Fruit fly (Drosophila melanogaster) whole organism, embryonic: Measurements from ENCODE around the gene se.

ENCODE experiments used
- Bgb ChIP-seq: fragments of 200-800 bp; sonication (Bioruptor generic); IDR thresholded peaks from 2 replicates; pipeline ENCODE4 v1.3.6; 2022; ENCODE audit warnings: missing biosample characterization, missing genetic modification characterization; ENCODE audit not compliant: partially characterized antibody
- Blimp-1 ChIP-seq: fragments of 200-800 bp; sonication (Bioruptor generic); optimal IDR thresholded peaks from 3 replicates; lab custom pipeline; 2018; ENCODE audit warnings: missing biosample characterization, missing genetic modification characterization, mild to moderate bottlenecking, moderate library complexity, missing genetic modification reagents
- CG10274 ChIP-seq: fragments of 200-800 bp; sonication (Bioruptor generic); optimal IDR thresholded peaks from 3 replicates; lab custom pipeline; 2017; ENCODE audit warnings: missing biosample characterization, mild to moderate bottlenecking, missing genetic modification characterization
- CG11695 ChIP-seq: fragments of 200-800 bp; sonication (Bioruptor generic); IDR thresholded peaks from 3 replicates; pipeline ENCODE4 v1.3.6; 2022; ENCODE audit warnings: missing biosample characterization, missing genetic modification characterization
- CG12104 ChIP-seq: fragments of 200-800 bp; sonication (Bioruptor generic); optimal IDR thresholded peaks from 3 replicates; lab custom pipeline; 2016; ENCODE audit warnings: missing biosample characterization, missing genetic modification characterization
- CG12744 ChIP-seq: fragments of 200-800 bp; sonication (Bioruptor generic); optimal IDR thresholded peaks from 2 replicates; lab custom pipeline; 2016; ENCODE audit warnings: missing biosample characterization, missing genetic modification characterization
- CG13624 ChIP-seq: fragments of 200-800 bp; sonication (Bioruptor generic); optimal IDR thresholded peaks from 2 replicates; lab custom pipeline; 2016; ENCODE audit warnings: missing biosample characterization, missing genetic modification characterization
- CG15011 ChIP-seq: fragments of 200-800 bp; sonication (Bioruptor generic); optimal IDR thresholded peaks from 3 replicates; lab custom pipeline; 2018; ENCODE audit warnings: missing biosample characterization, mild to moderate bottlenecking, missing genetic modification characterization
- CG15514 ChIP-seq: fragments of 200-800 bp; sonication (Bioruptor generic); optimal IDR thresholded peaks from 3 replicates; lab custom pipeline; 2017; ENCODE audit warnings: missing biosample characterization, missing genetic modification characterization, mild to moderate bottlenecking, moderate library complexity, missing genetic modification reagents
- CG17186 ChIP-seq: fragments of 200-800 bp; sonication (Bioruptor generic); optimal IDR thresholded peaks from 3 replicates; lab custom pipeline; 2017; ENCODE audit warnings: missing biosample characterization, missing genetic modification reagents, missing genetic modification characterization
- CG18011 ChIP-seq: fragments of 200-800 bp; sonication (Bioruptor generic); optimal IDR thresholded peaks from 2 replicates; lab custom pipeline; 2017; ENCODE audit warnings: missing biosample characterization, missing genetic modification characterization, mild to moderate bottlenecking, moderate library complexity, missing genotype
- CG2129 ChIP-seq: fragments of 200-800 bp; sonication (Bioruptor generic); IDR thresholded peaks from 2 replicates; pipeline ENCODE4 v1.3.6; 2022; ENCODE audit warnings: missing biosample characterization, missing genetic modification characterization; ENCODE audit not compliant: partially characterized antibody
- CG4328 ChIP-seq: fragments of 200-800 bp; sonication (Bioruptor generic); optimal IDR thresholded peaks from 3 replicates; lab custom pipeline; 2017; ENCODE audit warnings: missing biosample characterization, missing genetic modification reagents, missing genetic modification characterization
- CG4617 ChIP-seq: fragments of 200-800 bp; sonication (Bioruptor generic); optimal IDR thresholded peaks from 3 replicates; lab custom pipeline; 2016; ENCODE audit warnings: missing biosample characterization, missing genetic modification characterization, borderline replicate concordance
- CG4854 ChIP-seq: fragments of 200-800 bp; sonication (Bioruptor generic); optimal IDR thresholded peaks from 2 replicates; lab custom pipeline; 2016; ENCODE audit warnings: missing biosample characterization, missing genetic modification characterization, inconsistent platforms
- CG6689 ChIP-seq: fragments of 200-800 bp; sonication (Bioruptor generic); IDR thresholded peaks from 2 replicates; pipeline ENCODE4 v1.3.6; 2022; ENCODE audit warnings: missing biosample characterization, missing genetic modification characterization
- CG8290 ChIP-seq, 3 experiments: fragments of 200-800 bp; sonication (Bioruptor generic); optimal IDR thresholded peaks; 2 replicates each; lab custom pipeline; 2016 to 2019; ENCODE audit warnings: missing biosample characterization in 3 of 3, missing genetic modification characterization in 3 of 3, mild to moderate bottlenecking in 2 of 3, moderate library complexity in 1 of 3
- CG9797 ChIP-seq: fragments of 200-800 bp; sonication (Bioruptor generic); optimal IDR thresholded peaks from 3 replicates; lab custom pipeline; 2018; ENCODE audit warnings: missing biosample characterization, mild to moderate bottlenecking, missing genetic modification characterization
- CTCF ChIP-seq: fragments of 200-800 bp; sonication (Bioruptor generic); optimal IDR thresholded peaks from 2 replicates; lab custom pipeline; 2017; ENCODE audit warnings: missing biosample characterization, mild to moderate bottlenecking, missing genetic modification characterization, moderate library complexity
- Drgx ChIP-seq: fragments of 200-800 bp; sonication (Bioruptor generic); IDR thresholded peaks from 2 replicates; pipeline ENCODE4 v1.3.6; 2022; ENCODE audit warnings: missing biosample characterization, missing genetic modification characterization
- E2f2 ChIP-seq: fragments of 200-800 bp; sonication (Bioruptor generic); IDR thresholded peaks from 2 replicates; pipeline ENCODE4 v1.3.6; 2022; ENCODE audit warnings: missing biosample characterization, missing genetic modification characterization
- Ets97D ChIP-seq: fragments of 200-800 bp; sonication (Bioruptor generic); optimal IDR thresholded peaks from 3 replicates; lab custom pipeline; 2016; ENCODE audit warnings: missing biosample characterization, missing genetic modification characterization
- HmgD ChIP-seq: fragments of 200-800 bp; sonication (Bioruptor generic); optimal IDR thresholded peaks from 3 replicates; lab custom pipeline; 2016; ENCODE audit warnings: missing biosample characterization, missing genetic modification characterization
- HmgZ ChIP-seq: fragments of 200-800 bp; sonication (Bioruptor generic); optimal IDR thresholded peaks from 2 replicates; lab custom pipeline; 2018; ENCODE audit warnings: missing biosample characterization, mild to moderate bottlenecking, missing genetic modification characterization
- MBD-R2 ChIP-seq: fragments of 200-800 bp; sonication (Bioruptor generic); IDR thresholded peaks from 2 replicates; pipeline ENCODE4 v1.3.6; 2022; ENCODE audit warnings: missing biosample characterization, missing genetic modification characterization
- MTF-1 ChIP-seq: fragments of 200-800 bp; sonication (Bioruptor generic); optimal IDR thresholded peaks from 2 replicates; lab custom pipeline; 2018; ENCODE audit warnings: missing biosample characterization, mild to moderate bottlenecking, missing genetic modification characterization, borderline replicate concordance
- Nf-YA ChIP-seq: fragments of 200-800 bp; sonication (Bioruptor generic); IDR thresholded peaks from 2 replicates; pipeline ENCODE4 v1.3.6; 2022; ENCODE audit warnings: missing biosample characterization, missing genetic modification characterization
- PHDP ChIP-seq: fragments of 200-800 bp; sonication (Bioruptor generic); optimal IDR thresholded peaks from 3 replicates; lab custom pipeline; 2018; ENCODE audit warnings: missing biosample characterization, mild to moderate bottlenecking, missing genetic modification characterization, moderate library complexity
- Ptx1 ChIP-seq: fragments of 200-800 bp; sonication (Bioruptor generic); IDR thresholded peaks from 2 replicates; pipeline ENCODE4 v1.3.6; 2022; ENCODE audit warnings: missing biosample characterization, missing genetic modification characterization
- Ssrp ChIP-seq: fragments of 200-800 bp; sonication (Bioruptor generic); optimal IDR thresholded peaks from 2 replicates; lab custom pipeline; 2018; ENCODE audit warnings: missing biosample characterization, mild to moderate bottlenecking, missing genetic modification characterization, moderate library complexity
- TFAM ChIP-seq: fragments of 200-800 bp; sonication (Bioruptor generic); optimal IDR thresholded peaks from 2 replicates; lab custom pipeline; 2017; ENCODE audit warnings: missing biosample characterization, missing genetic modification characterization, inconsistent platforms
- Taf1 ChIP-seq: fragments of 200-800 bp; sonication (Bioruptor generic); IDR thresholded peaks from 2 replicates; pipeline ENCODE4 v1.3.6; 2022; ENCODE audit warnings: missing biosample characterization, missing genetic modification characterization
- YL-1 ChIP-seq: fragments of 200-800 bp; sonication (Bioruptor generic); optimal IDR thresholded peaks from 3 replicates; lab custom pipeline; 2017; ENCODE audit warnings: missing biosample characterization, mild to moderate bottlenecking, missing genetic modification characterization
- bab2 ChIP-seq: fragments of 200-800 bp; sonication (Bioruptor generic); optimal IDR thresholded peaks from 2 replicates; lab custom pipeline; 2016; ENCODE audit warnings: missing biosample characterization, missing genetic modification characterization
- bigmax ChIP-seq: fragments of 200-800 bp; sonication (Bioruptor generic); optimal IDR thresholded peaks from 2 replicates; lab custom pipeline; 2018; ENCODE audit warnings: missing biosample characterization, mild to moderate bottlenecking, missing genetic modification characterization
- chn ChIP-seq: fragments of 200-800 bp; sonication (Bioruptor generic); optimal IDR thresholded peaks from 2 replicates; lab custom pipeline; 2016; ENCODE audit warnings: missing biosample characterization, missing genetic modification characterization
- da ChIP-seq: fragments of 200-800 bp; sonication (Bioruptor generic); optimal IDR thresholded peaks from 2 replicates; lab custom pipeline; 2016; ENCODE audit warnings: missing biosample characterization, missing genetic modification characterization
- gfzf ChIP-seq: fragments of 200-800 bp; sonication (Bioruptor generic); optimal IDR thresholded peaks from 2 replicates; lab custom pipeline; 2016; ENCODE audit warnings: missing biosample characterization, mild to moderate bottlenecking, missing genetic modification characterization, moderate library complexity
- grau ChIP-seq: fragments of 200-800 bp; optimal IDR thresholded peaks from 3 replicates; lab custom pipeline; 2019; ENCODE audit warnings: missing biosample characterization, mild to moderate bottlenecking, missing genetic modification characterization, moderate library complexity
- lmd ChIP-seq: fragments of 200-800 bp; sonication (Bioruptor generic); IDR thresholded peaks from 2 replicates; pipeline ENCODE4 v1.3.6; 2022; ENCODE audit warnings: missing biosample characterization, missing genetic modification characterization
- mld ChIP-seq: fragments of 200-800 bp; sonication (Bioruptor generic); IDR thresholded peaks from 3 replicates; pipeline ENCODE4 v1.3.6; 2022; ENCODE audit warnings: missing biosample characterization, missing genetic modification characterization; ENCODE audit not compliant: partially characterized antibody
- onecut ChIP-seq: fragments of 200-800 bp; sonication (Bioruptor generic); IDR thresholded peaks from 2 replicates; pipeline ENCODE4 v1.3.6; 2022; ENCODE audit warnings: missing biosample characterization, missing genetic modification characterization
- pfk ChIP-seq: fragments of 200-800 bp; sonication (Bioruptor generic); optimal IDR thresholded peaks from 2 replicates; lab custom pipeline; 2018; ENCODE audit warnings: missing biosample characterization, mild to moderate bottlenecking, missing genetic modification characterization, moderate library complexity
- pros ChIP-seq: fragments of 200-800 bp; sonication (Bioruptor generic); optimal IDR thresholded peaks from 3 replicates; lab custom pipeline; 2019; ENCODE audit warnings: missing biosample characterization, mild to moderate bottlenecking, missing genetic modification characterization, moderate library complexity
- repo ChIP-seq: fragments of 200-800 bp; sonication (Bioruptor generic); optimal IDR thresholded peaks from 2 replicates; lab custom pipeline; 2016; ENCODE audit warnings: missing biosample characterization, missing genetic modification characterization
- row ChIP-seq: fragments of 200-800 bp; sonication (Bioruptor generic); IDR thresholded peaks from 3 replicates; pipeline ENCODE4 v1.3.6; 2022; ENCODE audit warnings: missing biosample characterization, missing genetic modification characterization
- scrt ChIP-seq: fragments of 200-800 bp; sonication (Bioruptor generic); optimal IDR thresholded peaks from 2 replicates; lab custom pipeline; 2018; ENCODE audit warnings: missing biosample characterization, mild to moderate bottlenecking, missing genetic modification characterization, moderate library complexity
- sd ChIP-seq: fragments of 200-800 bp; sonication (Bioruptor generic); optimal IDR thresholded peaks from 3 replicates; lab custom pipeline; 2018; ENCODE audit warnings: missing biosample characterization, mild to moderate bottlenecking, missing genetic modification characterization, moderate library complexity
- sens ChIP-seq: fragments of 200-800 bp; sonication (Bioruptor generic); peaks from one replicate; lab custom pipeline; 2016; ENCODE audit warnings: missing biosample characterization, missing genetic modification characterization
- sug ChIP-seq: fragments of 200-800 bp; optimal IDR thresholded peaks from 2 replicates; lab custom pipeline; 2019; ENCODE audit warnings: missing biosample characterization, mild to moderate bottlenecking, missing genetic modification characterization, moderate library complexity
- twi ChIP-seq: fragments of 200-800 bp; optimal IDR thresholded peaks from 2 replicates; lab custom pipeline; 2019; ENCODE audit warnings: missing biosample characterization, mild to moderate bottlenecking, missing genetic modification characterization, moderate library complexity
- zfh2 ChIP-seq: fragments of 200-800 bp; sonication (Bioruptor generic); optimal IDR thresholded peaks from 2 replicates; lab custom pipeline; 2016; ENCODE audit warnings: missing biosample characterization, missing genetic modification characterization

se gene

DNA sequence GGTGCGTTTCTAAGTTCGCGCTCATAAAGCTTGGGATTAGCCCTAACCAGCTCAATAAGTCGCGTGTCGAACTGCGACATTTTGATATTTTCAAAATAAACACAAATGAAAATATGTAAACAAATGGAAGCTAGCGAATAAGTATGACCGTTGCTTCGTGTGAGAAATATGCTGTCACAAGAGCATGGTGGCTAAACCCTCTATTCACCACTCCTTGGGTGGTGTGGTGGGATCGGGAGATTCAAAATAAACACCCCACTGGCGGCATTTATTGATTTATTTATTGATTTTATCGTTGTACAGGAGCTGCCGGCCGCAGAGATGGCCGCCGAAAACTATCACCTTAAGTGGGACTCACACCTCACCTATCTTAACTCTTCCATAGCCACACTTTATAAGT, 5.6 kb upstream of the se start, which contains the start of gene CG6683 (continued):
- no peak for TF ChIP-seq CG4328 (GFP tag; lab: Kevin White, UChicago)
- TF ChIP-seq sens: no peak
- no peak for TF ChIP-seq pros
- TF ChIP-seq pfk (GFP tag; lab: Kevin White, UChicago): no peak
- no peak for TF ChIP-seq PHDP
- no peak for TF ChIP-seq scrt (GFP tag; lab: Kevin White, UChicago)
- TF ChIP-seq chn (GFP tag; lab: Kevin White, UChicago): peak; percentile 7
- TF ChIP-seq Ptx1 (GFP tag; lab: Robert Waterston, UW): no peak
- peak; percentile 10 for TF ChIP-seq MTF-1 (GFP tag; lab: Kevin White, UChicago)
- peak; percentile 15 for TF ChIP-seq CG17186
- no peak for TF ChIP-seq CG2129 (GFP tag; lab: Robert Waterston, UW)
- TF ChIP-seq Nf-YA (GFP tag; lab: Robert Waterston, UW): no peak
- peak; percentile 88 for TF ChIP-seq E2f2 (GFP tag; lab: Robert Waterston, UW)
- TF ChIP-seq YL-1: peak; percentile 49
- TF ChIP-seq Ets97D (GFP tag; lab: Kevin White, UChicago): no peak
- no peak for TF ChIP-seq twi (tag; lab: Kevin White, UChicago)
- peak; percentile 45; the same call in 1 of the 2 replicates for TF ChIP-seq MBD-R2
- no peak for TF ChIP-seq sd
- TF ChIP-seq onecut: peak; percentile 99
- no peak; the same call in 2 of the 3 replicates for TF ChIP-seq row (GFP tag; lab: Robert Waterston, UW)
- no peak for TF ChIP-seq CG12104 (GFP tag; lab: Kevin White, UChicago)
- peak; percentile 22 for TF ChIP-seq HmgZ (tag; lab: Kevin White, UChicago)
- no peak for TF ChIP-seq Blimp-1 (GFP tag; lab: Kevin White, UChicago)
- no peak for TF ChIP-seq CG12744 (GFP tag; lab: Kevin White, UChicago)
- TF ChIP-seq TFAM (GFP tag; lab: Kevin White, UChicago): no peak
- TF ChIP-seq CG9797 (GFP tag; lab: Kevin White, UChicago): peak; percentile 66
- TF ChIP-seq CTCF (GFP tag; lab: Kevin White, UChicago): peak; percentile 39
- TF ChIP-seq Bgb: no peak
- peak; percentile 53 for TF ChIP-seq CG4617 (GFP tag; lab: Kevin White, UChicago)
- no peak for TF ChIP-seq mld (GFP tag; lab: Robert Waterston, UW)
- TF ChIP-seq sug (tag; lab: Kevin White, UChicago): peak; percentile 82
- no peak for TF ChIP-seq CG18011 (GFP tag; lab: Kevin White, UChicago)
- TF ChIP-seq CG15011 (GFP tag; lab: Kevin White, UChicago): no peak
- no peak for TF ChIP-seq Drgx
- TF ChIP-seq grau (tag; lab: Kevin White, UChicago): no peak
- no peak for TF ChIP-seq Ssrp (tag; lab: Kevin White, UChicago)
- TF ChIP-seq repo (GFP tag; lab: Kevin White, UChicago): no peak
- no peak for TF ChIP-seq bigmax
- no peak for TF ChIP-seq da (GFP tag; lab: Kevin White, UChicago)
- TF ChIP-seq bab2 (GFP tag; lab: Kevin White, UChicago): no peak
- TF ChIP-seq CG15514 (GFP tag; lab: Kevin White, UChicago): peak; percentile 23
- no peak for TF ChIP-seq CG13624 (GFP tag; lab: Kevin White, UChicago)
- no peak for TF ChIP-seq zfh2 (GFP tag; lab: Kevin White, UChicago)
- TF ChIP-seq HmgD (GFP tag; lab: Kevin White, UChicago): no peak
- no peak for TF ChIP-seq CG6689 (GFP tag; lab: Robert Waterston, UW)
- TF ChIP-seq CG11695 (GFP tag; lab: Robert Waterston, UW): no peak
- peak; percentile 76 for TF ChIP-seq gfzf
- TF ChIP-seq CG10274 (GFP tag; lab: Kevin White, UChicago): no peak
- TF ChIP-seq lmd: no peak
- TF ChIP-seq Taf1 (GFP tag; lab: Robert Waterston, UW): no peak
- TF ChIP-seq CG8290 (GFP tag; optimal IDR thresholded peaks at IDR 0.05; lab: Kevin White, UChicago): no peak
- TF ChIP-seq CG8290 (tag; optimal IDR thresholded peaks at IDR 0.05; lab: Kevin White, UChicago): no peak
- no peak for TF ChIP-seq CG4854 (GFP tag; lab: Kevin White, UChicago)
